Worm (Caenorhabditis elegans) whole organism, mixed stage, embryonic: ENCODE measurements around the gene K02E11.5.

Experiments used
- M03D4.4 ChIP-seq: sonication (generic microtip); optimal IDR thresholded peaks from 2 replicates; lab custom pipeline; 2017; ENCODE audit warnings: mild to moderate bottlenecking, missing genetic modification characterization, missing compliant biosample characterization
- bed-3 ChIP-seq: fragments of 200-800 bp; sonication (Bioruptor generic); optimal IDR thresholded peaks from 3 replicates; lab custom pipeline; 2018; ENCODE audit warnings: mild to moderate bottlenecking, missing genetic modification characterization, moderate library complexity, missing compliant biosample characterization
- blmp-1 ChIP-seq: fragments of 150-350 bp; optimal IDR thresholded peaks from 2 replicates; lab custom pipeline; 2014; ENCODE audit warnings: missing biosample characterization, missing genetic modification characterization
- ceh-39 ChIP-seq: fragments of 150-350 bp; optimal IDR thresholded peaks from 2 replicates; lab custom pipeline; 2014; ENCODE audit warnings: missing biosample characterization, missing genetic modification characterization
- ceh-43 ChIP-seq: fragments of 200-800 bp; sonication (Bioruptor generic); optimal IDR thresholded peaks from 2 replicates; lab custom pipeline; 2018; ENCODE audit warnings: mild to moderate bottlenecking, missing genetic modification characterization, moderate library complexity, missing compliant biosample characterization
- ceh-83 ChIP-seq: fragments of 200-800 bp; sonication (Bioruptor generic); optimal IDR thresholded peaks from 2 replicates; lab custom pipeline; 2018; ENCODE audit warnings: mild to moderate bottlenecking, missing genetic modification characterization, missing compliant biosample characterization
- ces-1 ChIP-seq: fragments of 150-350 bp; optimal IDR thresholded peaks from 2 replicates; lab custom pipeline; 2014; ENCODE audit warnings: missing biosample characterization, missing genetic modification reagents, missing genetic modification characterization
- cnd-1 ChIP-seq: fragments of 200-800 bp; sonication (Bioruptor generic); optimal IDR thresholded peaks from 2 replicates; lab custom pipeline; 2018; ENCODE audit warnings: mild to moderate bottlenecking, missing genetic modification characterization, missing compliant biosample characterization
- drap-1 ChIP-seq: fragments of 200-800 bp; sonication (Bioruptor generic); optimal IDR thresholded peaks from 3 replicates; lab custom pipeline; 2018; ENCODE audit warnings: mild to moderate bottlenecking, missing genetic modification characterization, missing compliant biosample characterization
- elt-1 ChIP-seq: sonication (generic microtip); optimal IDR thresholded peaks from 2 replicates; lab custom pipeline; 2017; ENCODE audit warnings: missing genetic modification characterization, mild to moderate bottlenecking, missing compliant biosample characterization, antibody characterized with exemption, moderate library complexity, borderline replicate concordance; ENCODE audit not compliant: insufficient read depth
- elt-3 ChIP-seq: fragments of 150-350 bp; optimal IDR thresholded peaks from 2 replicates; lab custom pipeline; 2014; ENCODE audit warnings: missing biosample characterization, missing genetic modification characterization
- flh-1 ChIP-seq: fragments of 200-800 bp; sonication (Bioruptor generic); optimal IDR thresholded peaks from 2 replicates; lab custom pipeline; 2018; ENCODE audit warnings: mild to moderate bottlenecking, missing genetic modification characterization, moderate library complexity, missing compliant biosample characterization
- ham-2 ChIP-seq: fragments of 200-800 bp; sonication (Bioruptor generic); optimal IDR thresholded peaks from 2 replicates; lab custom pipeline; 2018; ENCODE audit warnings: mild to moderate bottlenecking, missing genetic modification characterization, missing compliant biosample characterization
- hlh-1 ChIP-seq: fragments of 150-350 bp; optimal IDR thresholded peaks from 2 replicates; lab custom pipeline; 2014; ENCODE audit warnings: missing biosample characterization, missing genetic modification reagents, missing genetic modification characterization
- lin-13 ChIP-seq: fragments of 150-350 bp; optimal IDR thresholded peaks from 2 replicates; lab custom pipeline; 2014; ENCODE audit warnings: missing biosample characterization, missing genetic modification characterization
- lin-32 ChIP-seq: fragments of 200-800 bp; sonication (Bioruptor generic); optimal IDR thresholded peaks from 2 replicates; lab custom pipeline; 2018; ENCODE audit warnings: mild to moderate bottlenecking, missing genetic modification characterization, missing compliant biosample characterization
- lsy-2 ChIP-seq: fragments of 150-350 bp; optimal IDR thresholded peaks from 2 replicates; lab custom pipeline; 2014; ENCODE audit warnings: missing biosample characterization, missing genetic modification characterization
- mab-5 ChIP-seq: fragments of 150-350 bp; optimal IDR thresholded peaks from 2 replicates; lab custom pipeline; 2014; ENCODE audit warnings: missing biosample characterization, missing genetic modification characterization
- mls-2 ChIP-seq: sonication (generic microtip); optimal IDR thresholded peaks from 2 replicates; lab custom pipeline; 2016; ENCODE audit warnings: mild to moderate bottlenecking, missing genetic modification characterization, moderate library complexity, missing compliant biosample characterization
- nhr-12 ChIP-seq: fragments of 150-350 bp; optimal IDR thresholded peaks from 2 replicates; lab custom pipeline; 2014; ENCODE audit warnings: missing biosample characterization, missing genetic modification characterization
- nhr-2 ChIP-seq: fragments of 150-350 bp; optimal IDR thresholded peaks from 2 replicates; lab custom pipeline; 2014; ENCODE audit warnings: missing biosample characterization, missing genetic modification characterization
- nhr-237 ChIP-seq: fragments of 150-350 bp; optimal IDR thresholded peaks from 2 replicates; lab custom pipeline; 2014; ENCODE audit warnings: missing biosample characterization, missing genetic modification characterization
- nhr-28 ChIP-seq: fragments of 150-350 bp; optimal IDR thresholded peaks from 2 replicates; lab custom pipeline; 2014; ENCODE audit warnings: missing biosample characterization, missing genetic modification characterization
- nhr-76 ChIP-seq: sonication (generic microtip); optimal IDR thresholded peaks from 2 replicates; lab custom pipeline; 2017; ENCODE audit warnings: missing biosample characterization, missing genetic modification characterization
- snpc-4 ChIP-seq: fragments of 150-350 bp; optimal IDR thresholded peaks from 2 replicates; lab custom pipeline; 2014; ENCODE audit warnings: missing biosample characterization, missing genetic modification characterization
- tbx-8 ChIP-seq: fragments of 200-800 bp; sonication (Bioruptor generic); optimal IDR thresholded peaks from 2 replicates; lab custom pipeline; 2018; ENCODE audit warnings: mild to moderate bottlenecking, missing genetic modification characterization, moderate library complexity, missing compliant biosample characterization
- unc-120 ChIP-seq: sonication (generic microtip); optimal IDR thresholded peaks from 2 replicates; lab custom pipeline; 2017; ENCODE audit warnings: missing genetic modification characterization, missing compliant biosample characterization; ENCODE audit not compliant: poor library complexity, severe bottlenecking
- unc-62 ChIP-seq: fragments of 150-350 bp; optimal IDR thresholded peaks from 2 replicates; lab custom pipeline; 2014; ENCODE audit warnings: missing biosample characterization, missing genetic modification reagents, missing genetic modification characterization
- zip-8 ChIP-seq: fragments of 150-350 bp; optimal IDR thresholded peaks from 2 replicates; lab custom pipeline; 2014; ENCODE audit warnings: missing biosample characterization, missing genetic modification characterization
- ztf-11 ChIP-seq: fragments of 150-350 bp; optimal IDR thresholded peaks from 2 replicates; lab custom pipeline; 2014; ENCODE audit warnings: missing biosample characterization, missing genetic modification characterization

The K02E11.5 gene

DNA sequence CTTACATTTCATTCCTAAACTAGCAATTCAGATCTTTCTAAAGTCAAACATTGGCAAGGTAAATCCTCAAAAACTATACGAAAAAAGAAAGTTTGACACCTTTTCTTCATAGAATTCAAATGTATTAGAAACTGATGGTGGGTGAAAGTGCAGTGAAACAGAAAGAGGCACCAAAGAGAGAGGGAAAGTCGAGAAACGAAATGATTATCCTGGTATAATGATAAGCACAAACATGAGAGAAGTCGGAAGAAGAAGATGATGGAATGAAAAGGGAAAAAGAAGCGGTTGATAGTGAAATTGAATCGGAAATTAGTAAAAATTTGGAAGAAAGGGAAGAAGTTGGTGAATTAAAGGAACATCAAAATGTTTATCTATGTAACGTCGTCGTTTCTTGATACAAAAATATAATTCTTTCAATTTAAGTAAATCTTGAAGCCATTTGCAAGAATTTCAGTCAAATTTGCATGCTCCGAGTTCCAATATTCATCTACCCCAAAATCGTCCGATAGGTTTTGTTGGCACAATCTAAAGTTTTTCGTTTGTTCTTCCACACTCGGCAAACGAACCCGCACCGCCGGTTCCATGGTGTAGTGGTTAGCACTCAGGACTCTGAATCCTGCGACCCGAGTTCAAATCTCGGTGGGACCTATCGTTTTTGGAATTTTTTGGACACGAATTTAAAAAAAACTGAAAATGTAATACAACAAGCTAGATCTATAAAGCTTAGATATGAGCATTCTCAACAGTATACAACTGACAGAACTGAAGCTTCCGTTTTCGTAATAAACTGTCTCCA lies 21.1 kb upstream of the K02E11.5 start:
- TF ChIP-seq lin-13 (tag; lab: Kevin White, UChicago) = no peak
- no peak for TF ChIP-seq elt-1 (tag; lab: Kevin White, UChicago)
- peak; percentile 68 for TF ChIP-seq blmp-1 (tag; lab: Kevin White, UChicago)
- no peak for TF ChIP-seq cnd-1
- TF ChIP-seq, all 35 proteins: peak for 1

DNA sequence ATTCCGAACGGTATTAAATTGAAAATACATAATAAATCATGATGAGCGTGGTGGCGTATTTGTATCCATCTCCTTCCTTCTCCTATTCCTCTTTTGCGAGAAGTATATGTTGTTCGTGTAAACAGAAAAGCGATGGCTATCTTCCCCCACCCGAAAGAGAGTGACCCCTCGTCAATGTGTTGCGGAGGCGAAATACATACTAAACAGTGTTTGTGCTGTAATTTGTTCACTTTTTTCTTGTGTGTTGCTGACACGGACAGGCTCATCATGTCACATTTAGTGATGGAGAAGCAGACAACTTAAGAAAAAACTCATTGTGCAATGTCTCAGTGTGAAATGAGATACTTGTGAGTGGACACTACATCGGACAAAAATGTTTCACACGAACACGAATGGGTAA lies 20.5 kb upstream of the K02E11.5 start:
- TF ChIP-seq blmp-1 (tag; lab: Kevin White, UChicago) = no peak
- no peak for TF ChIP-seq zip-8
- TF ChIP-seq unc-62 (GFP tag; lab: Kevin White, UChicago) = no peak
- TF ChIP-seq ceh-43 (GFP tag; lab: Kevin White, UChicago) = no peak
- no peak for TF ChIP-seq nhr-2 (tag; lab: Kevin White, UChicago)
- TF ChIP-seq nhr-76 (tag; lab: Kevin White, UChicago) = no peak
- no peak for TF ChIP-seq ces-1 (GFP tag; lab: Kevin White, UChicago)
- TF ChIP-seq unc-120 (tag; lab: Kevin White, UChicago) = no peak
- no peak for TF ChIP-seq ceh-83 (GFP tag; lab: Kevin White, UChicago)
- TF ChIP-seq bed-3 = no peak
- no peak for TF ChIP-seq nhr-237
- TF ChIP-seq mab-5 = no peak

DNA sequence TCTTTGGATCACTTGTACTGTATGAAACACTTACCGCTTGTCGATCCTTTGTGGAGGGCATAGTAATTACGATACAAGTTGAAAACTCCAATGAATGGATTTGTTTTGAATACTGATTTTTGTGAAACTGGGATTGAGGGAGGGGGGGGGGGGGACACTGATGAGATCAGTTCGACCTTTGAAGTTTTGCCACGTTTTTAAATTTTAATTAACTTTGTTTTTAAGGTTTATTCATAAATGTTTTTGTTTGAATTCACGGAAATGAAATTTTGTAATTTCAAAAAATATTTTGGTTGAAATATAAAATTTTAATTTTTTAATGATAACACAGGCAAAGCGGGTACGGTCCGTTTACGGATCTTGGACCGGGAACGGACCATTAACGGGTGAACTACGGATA lies 16.2 kb upstream of the K02E11.5 start, which contains the start of gene ent-3:
ent-3 (minus strand) TSS at position 101 of the 400 bp plus-strand sequence.
- TF ChIP-seq tbx-8 (GFP tag; lab: Kevin White, UChicago) (no peak), ztf-11 (tag; lab: Kevin White, UChicago) (no peak), mls-2 (no peak), elt-3 (no peak), bed-3 (no peak), ceh-43 (GFP tag; lab: Kevin White, UChicago) (no peak), snpc-4 (tag; lab: Kevin White, UChicago) (no peak), zip-8 (no peak), ceh-39 (tag; lab: Kevin White, UChicago) (no peak), nhr-2 (tag; lab: Kevin White, UChicago) (no peak), nhr-12 (tag; lab: Kevin White, UChicago) (no peak), unc-62 (GFP tag; lab: Kevin White, UChicago) (no peak), flh-1 (GFP tag; lab: Kevin White, UChicago) (no peak), nhr-28 (tag; lab: Kevin White, UChicago) (no peak)

DNA sequence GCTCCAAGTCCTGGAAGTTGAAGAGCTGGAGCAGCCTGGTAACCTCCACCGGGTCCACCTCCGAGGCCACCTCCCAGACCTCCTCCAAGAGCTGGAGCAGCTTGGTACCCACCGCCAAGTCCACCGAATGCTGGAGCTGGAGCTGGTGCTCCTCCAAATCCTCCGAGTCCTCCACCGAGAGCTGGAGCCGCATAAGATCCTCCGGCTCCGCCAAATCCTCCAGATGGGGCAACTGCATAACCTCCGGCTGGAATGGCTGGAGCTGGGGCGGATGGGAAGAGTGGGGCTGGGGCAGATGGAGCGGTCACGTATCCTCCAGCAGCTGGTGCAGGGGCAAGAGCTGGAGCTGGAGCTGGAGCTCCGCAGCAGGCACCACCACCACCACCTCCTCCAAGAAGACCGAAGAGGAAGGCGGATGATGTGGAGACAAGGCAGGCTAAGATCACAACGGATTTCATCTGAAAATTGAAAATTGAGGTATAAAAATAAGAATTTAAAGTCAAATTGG lies 11.4 kb upstream of the K02E11.5 start, which contains the start of gene K02E11.10:
K02E11.10 (minus strand) TSS at position 458 of the 508 bp plus-strand sequence.
- TF ChIP-seq elt-1 (tag; lab: Kevin White, UChicago) (no peak), ceh-83 (GFP tag; lab: Kevin White, UChicago) (no peak), nhr-28 (tag; lab: Kevin White, UChicago) (no peak), mab-5 (no peak), ceh-39 (tag; lab: Kevin White, UChicago) (no peak), unc-62 (GFP tag; lab: Kevin White, UChicago) (no peak), drap-1 (GFP tag; lab: Kevin White, UChicago) (no peak), unc-120 (tag; lab: Kevin White, UChicago) (no peak), ham-2 (no peak), ces-1 (GFP tag; lab: Kevin White, UChicago) (no peak), snpc-4 (tag; lab: Kevin White, UChicago) (no peak), lin-32 (GFP tag; lab: Kevin White, UChicago) (no peak), nhr-2 (tag; lab: Kevin White, UChicago) (no peak), flh-1 (GFP tag; lab: Kevin White, UChicago) (no peak), elt-3 (no peak), M03D4.4 (tag; lab: Kevin White, UChicago) (no peak), ceh-43 (GFP tag; lab: Kevin White, UChicago) (no peak), nhr-237 (no peak)

DNA sequence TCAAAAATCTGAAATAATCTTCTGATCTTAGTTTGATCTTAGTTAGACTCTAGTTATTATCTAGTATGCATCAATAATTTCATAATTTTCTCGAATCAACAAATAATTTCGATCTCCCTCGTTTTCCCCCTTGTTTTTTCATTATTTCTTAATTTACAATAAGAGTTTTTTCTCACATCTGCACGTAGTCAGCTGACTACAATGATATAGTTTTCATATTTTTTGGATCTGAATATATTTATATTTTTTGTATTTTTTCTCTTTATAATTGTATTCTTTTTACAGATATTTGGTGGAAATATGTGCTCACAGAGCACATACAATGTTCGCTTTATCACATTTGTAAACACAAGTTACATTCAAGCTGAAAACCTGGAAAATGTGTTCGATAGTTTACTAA lies 8.2 kb upstream of the K02E11.5 start, which contains the start of gene sre-7:
sre-7 (plus strand) TSS at position 301 of the 400 bp plus-strand sequence.
- TF ChIP-seq flh-1 (GFP tag; lab: Kevin White, UChicago) (no peak), nhr-237 (no peak), lsy-2 (tag; lab: Kevin White, UChicago) (no peak), snpc-4 (tag; lab: Kevin White, UChicago) (no peak), unc-120 (tag; lab: Kevin White, UChicago) (no peak), elt-1 (tag; lab: Kevin White, UChicago) (no peak), ceh-83 (GFP tag; lab: Kevin White, UChicago) (no peak), lin-32 (GFP tag; lab: Kevin White, UChicago) (no peak), hlh-1 (tag; lab: Kevin White, UChicago) (no peak)
